Worm (Caenorhabditis elegans) whole organism, L4 larva: Measurements from ENCODE around the gene col-159.

Source experiments
- F10B5.3 ChIP-seq: sonication (generic microtip); optimal IDR thresholded peaks from 2 replicates; lab custom pipeline; 2016; ENCODE audit warnings: mild to moderate bottlenecking, missing genetic modification characterization, missing compliant biosample characterization
- ZK337.2 ChIP-seq: fragments of 200-800 bp; sonication (Bioruptor generic); IDR thresholded peaks from 2 replicates; pipeline ENCODE4 v1.3.6; 2022; ENCODE audit warnings: missing genetic modification reagents, missing genetic modification characterization, missing compliant biosample characterization
- aha-1 ChIP-seq: fragments of 150-350 bp; peaks from one replicate; lab custom pipeline; 2014; ENCODE audit warnings: missing biosample characterization, missing genetic modification characterization
- aly-2 ChIP-seq: sonication (generic microtip); optimal IDR thresholded peaks from 2 replicates; lab custom pipeline; 2018; ENCODE audit warnings: missing biosample characterization, missing genetic modification characterization
- arid-1 ChIP-seq: fragments of 200-800 bp; sonication (Bioruptor generic); conservative IDR thresholded peaks from 2 replicates; pipeline ENCODE4 v1.3.6; 2022; ENCODE audit warnings: missing genetic modification reagents, missing genetic modification characterization, missing compliant biosample characterization
- ceh-32 ChIP-seq: sonication (generic microtip); optimal IDR thresholded peaks from 2 replicates; lab custom pipeline; 2016; ENCODE audit warnings: mild to moderate bottlenecking, missing genetic modification characterization, missing compliant biosample characterization; ENCODE audit not compliant: poor library complexity
- ceh-62 ChIP-seq: sonication (generic microtip); optimal IDR thresholded peaks from 2 replicates; lab custom pipeline; 2017; ENCODE audit warnings: missing biosample characterization, missing genetic modification characterization
- ceh-82 ChIP-seq: sonication (generic microtip); optimal IDR thresholded peaks from 2 replicates; lab custom pipeline; 2017; ENCODE audit warnings: missing biosample characterization, missing genetic modification characterization
- daf-12 ChIP-seq: fragments of 150-350 bp; optimal IDR thresholded peaks from 2 replicates; lab custom pipeline; 2014; ENCODE audit warnings: missing biosample characterization, missing genetic modification reagents, missing genetic modification characterization
- daf-8 ChIP-seq: fragments of 200-800 bp; sonication (Bioruptor generic); IDR thresholded peaks from 2 replicates; pipeline ENCODE4 v1.3.6; 2022; ENCODE audit warnings: missing genetic modification characterization, missing compliant biosample characterization
- dmd-9 ChIP-seq: fragments of 200-800 bp; sonication (Bioruptor generic); IDR thresholded peaks from 2 replicates; pipeline ENCODE4 v1.3.6; 2022; ENCODE audit warnings: missing genetic modification reagents, missing genetic modification characterization, missing compliant biosample characterization
- dpl-1 ChIP-seq: fragments of 150-350 bp; optimal IDR thresholded peaks from 2 replicates; lab custom pipeline; 2014; ENCODE audit warnings: missing biosample characterization, missing genetic modification reagents, missing genetic modification characterization
- duxl-1 ChIP-seq: sonication (generic microtip); optimal IDR thresholded peaks from 2 replicates; lab custom pipeline; 2016; ENCODE audit warnings: mild to moderate bottlenecking, missing genetic modification characterization, moderate library complexity, missing compliant biosample characterization; ENCODE audit not compliant: poor library complexity
- hif-1 ChIP-seq, 2 experiments: sonication (generic microtip); optimal IDR thresholded peaks; 2 replicates each; lab custom pipeline; 2016 to 2017; ENCODE audit warnings: missing compliant biosample characterization in 2 of 2, missing genetic modification characterization in 2 of 2, missing genetic modification reagents in 2 of 2, missing genotype in 2 of 2, mild to moderate bottlenecking in 1 of 2
- hmg-1.1 ChIP-seq: fragments of 200-800 bp; sonication (Bioruptor generic); IDR thresholded peaks from 2 replicates; pipeline ENCODE4 v1.3.6; 2022; ENCODE audit warnings: missing genetic modification reagents, missing genetic modification characterization, missing compliant biosample characterization
- lir-3 ChIP-seq: sonication (generic microtip); optimal IDR thresholded peaks from 2 replicates; lab custom pipeline; 2016; ENCODE audit warnings: mild to moderate bottlenecking, missing genetic modification characterization, missing compliant biosample characterization
- madf-5 ChIP-seq, 2 experiments: fragments of 200-800 bp; sonication (Bioruptor generic); IDR thresholded peaks; 2 replicates each; pipeline ENCODE4 v1.3.6; 2022; ENCODE audit warnings: missing compliant biosample characterization in 2 of 2, missing genetic modification characterization in 2 of 2
- madf-9 ChIP-seq: fragments of 200-800 bp; sonication (Bioruptor generic); conservative IDR thresholded peaks from 2 replicates; pipeline ENCODE4 v1.3.6; 2022; ENCODE audit warnings: missing genetic modification reagents, missing genetic modification characterization, missing compliant biosample characterization
- mes-2 ChIP-seq: sonication (generic microtip); optimal IDR thresholded peaks from 2 replicates; lab custom pipeline; 2016; ENCODE audit warnings: missing genotype, mild to moderate bottlenecking, missing genetic modification characterization, missing compliant biosample characterization; ENCODE audit not compliant: poor library complexity, severe bottlenecking
- nhr-11 ChIP-seq: fragments of 150-350 bp; optimal IDR thresholded peaks from 2 replicates; lab custom pipeline; 2014; ENCODE audit warnings: missing biosample characterization, missing genetic modification characterization
- nhr-41 ChIP-seq: fragments of 200-800 bp; sonication (Bioruptor generic); IDR thresholded peaks from 2 replicates; pipeline ENCODE4 v1.3.6; 2022; ENCODE audit warnings: missing genetic modification reagents, missing genetic modification characterization, missing compliant biosample characterization
- php-3 ChIP-seq: fragments of 200-800 bp; sonication (Bioruptor generic); IDR thresholded peaks from 2 replicates; pipeline ENCODE4 v1.3.6; 2022; ENCODE audit warnings: missing genetic modification reagents, missing genetic modification characterization, missing compliant biosample characterization
- pqm-1 ChIP-seq: sonication (generic microtip); optimal IDR thresholded peaks from 2 replicates; lab custom pipeline; 2017; ENCODE audit warnings: missing biosample characterization, missing genetic modification characterization
- saeg-2 ChIP-seq: fragments of 200-800 bp; sonication (Bioruptor generic); IDR thresholded peaks from 2 replicates; pipeline ENCODE4 v1.3.6; 2022; ENCODE audit warnings: missing genetic modification reagents, missing genetic modification characterization, missing compliant biosample characterization
- skn-1 ChIP-seq: fragments of 150-350 bp; optimal IDR thresholded peaks from 2 replicates; lab custom pipeline; 2014; ENCODE audit warnings: missing biosample characterization, missing genetic modification characterization
- snpc-4 ChIP-seq: fragments of 150-350 bp; optimal IDR thresholded peaks from 2 replicates; lab custom pipeline; 2014; ENCODE audit warnings: missing biosample characterization, missing genetic modification characterization
- spr-3 ChIP-seq: fragments of 200-800 bp; sonication (Bioruptor generic); optimal IDR thresholded peaks from 2 replicates; lab custom pipeline; 2018; ENCODE audit warnings: mild to moderate bottlenecking, missing genetic modification characterization, missing compliant biosample characterization
- unc-130 ChIP-seq: sonication (generic microtip); optimal IDR thresholded peaks from 2 replicates; lab custom pipeline; 2016; ENCODE audit warnings: missing genetic modification reagents, missing genetic modification characterization, missing compliant biosample characterization
- unc-39 ChIP-seq: sonication (generic microtip); optimal IDR thresholded peaks from 2 replicates; lab custom pipeline; 2017; ENCODE audit warnings: missing biosample characterization, missing genetic modification characterization
- unc-62 ChIP-seq, 3 experiments: fragments of 150-350 bp in 1 of 3; sonication (generic microtip); optimal IDR thresholded peaks in 2 of 3; peaks in 1 of 3; 1 replicate in 1 of 3; 2 replicates in 2 of 3; lab custom pipeline; 2014 to 2017; ENCODE audit warnings: missing biosample characterization in 3 of 3, missing genetic modification characterization in 3 of 3, missing genetic modification reagents in 3 of 3, missing genotype in 1 of 3
- zfp-2 ChIP-seq: sonication (generic microtip); optimal IDR thresholded peaks from 2 replicates; lab custom pipeline; 2016; ENCODE audit warnings: mild to moderate bottlenecking, missing genetic modification characterization, missing compliant biosample characterization
- zip-11 ChIP-seq: fragments of 200-800 bp; sonication (Bioruptor generic); IDR thresholded peaks from 2 replicates; pipeline ENCODE4 v1.3.6; 2022; ENCODE audit warnings: missing genetic modification characterization, missing compliant biosample characterization

col-159 gene

ce11 chrV:13162885-13163284, 39.1 kb downstream of the col-159 start:
- TF ChIP-seq unc-130 (GFP tag; lab: Kevin White, UChicago) (no peak), snpc-4 (tag; lab: Kevin White, UChicago) (peak; percentile 73), mes-2 (tag; lab: Kevin White, UChicago) (peak; percentile 6)

ce11 chrV:13161052-13161451, 40.9 kb downstream of the col-159 start:
- TF ChIP-seq aly-2 (tag; lab: Kevin White, UChicago) (no peak), aha-1 (tag; lab: Kevin White, UChicago) (peak; percentile 60)

ce11 chrV:13157073-13157472, 44.9 kb downstream of the col-159 start:
- TF ChIP-seq unc-130 (GFP tag; lab: Kevin White, UChicago) (no peak), ZK337.2 (GFP tag; lab: Robert Waterston, UW) (no peak), F10B5.3 (tag; lab: Kevin White, UChicago) (no peak), daf-12 (tag; lab: Kevin White, UChicago) (no peak), unc-62 (GFP tag; optimal IDR thresholded peaks at IDR 0.05 in 1 of 2; lab: Kevin White, UChicago) (peak in 1 of 2 experiments; percentile 38), unc-62 (tag; optimal IDR thresholded peaks at IDR 0.05; lab: Kevin White, UChicago) (no peak), dpl-1 (GFP tag; lab: Kevin White, UChicago) (no peak), unc-39 (tag; lab: Kevin White, UChicago) (no peak), php-3 (no peak)
- TF ChIP-seq, all 104 proteins: peak for 1

ce11 chrV:13154225-13154624, 47.8 kb downstream of the col-159 start:
- TF ChIP-seq nhr-11 (tag; lab: Kevin White, UChicago) (no peak), duxl-1 (no peak), zfp-2 (tag; lab: Kevin White, UChicago) (no peak), skn-1 (tag; lab: Kevin White, UChicago) (no peak), lir-3 (no peak), nhr-41 (GFP tag; lab: Robert Waterston, UW) (no peak), saeg-2 (GFP tag; lab: Robert Waterston, UW) (no peak), madf-9 (GFP tag; lab: Robert Waterston, UW) (no peak), ZK337.2 (GFP tag; lab: Robert Waterston, UW) (no peak), madf-5 (GFP tag; IDR thresholded peaks at IDR 0.05; lab: Robert Waterston, UW) (no peak), hif-1 (tag; optimal IDR thresholded peaks at IDR 0.05; lab: Kevin White, UChicago) (no peak), zip-11 (GFP tag; lab: Robert Waterston, UW) (no peak), pqm-1 (tag; lab: Kevin White, UChicago) (no peak), ceh-62 (tag; lab: Kevin White, UChicago) (no peak), arid-1 (GFP tag; lab: Robert Waterston, UW) (no peak), unc-130 (GFP tag; lab: Kevin White, UChicago) (no peak), php-3 (no peak), hmg-1.1 (GFP tag; lab: Robert Waterston, UW) (no peak)

- TF ChIP-seq ZK337.2 (GFP tag; lab: Robert Waterston, UW), result no peak
- TF ChIP-seq F10B5.3 (tag; lab: Kevin White, UChicago), result no peak
- no peak for TF ChIP-seq daf-8 (GFP tag; lab: Robert Waterston, UW)
- no peak for TF ChIP-seq lir-3
- no peak for TF ChIP-seq dmd-9 (GFP tag; lab: Robert Waterston, UW)
- no peak for TF ChIP-seq ceh-82 (tag; lab: Kevin White, UChicago)
- no peak for TF ChIP-seq spr-3
- TF ChIP-seq ceh-32 (tag; lab: Kevin White, UChicago), result no peak
Measured at ce11 chrV:13152575-13152974, 49.4 kb downstream of the col-159 start, which contains the start of gene noca-1. Gene noca-1 (plus strand): TSS chrV:13152919.
